Worm (Caenorhabditis elegans) whole organism, midembryonic: ENCODE data around the gene F59B1.2.

ENCODE experiments used
- T22C8.4 ChIP-seq: fragments of 200-800 bp; sonication (Bioruptor generic); IDR thresholded peaks from 2 replicates; pipeline ENCODE4 v1.3.6; 2022; ENCODE audit warnings: missing genetic modification characterization, missing compliant biosample characterization
- cog-1 ChIP-seq: sonication (generic microtip); optimal IDR thresholded peaks from 2 replicates; lab custom pipeline; 2016; ENCODE audit warnings: missing genetic modification characterization, missing compliant biosample characterization
- flt-1 ChIP-seq: fragments of 200-800 bp; sonication (Bioruptor generic); IDR thresholded peaks from 2 replicates; pipeline ENCODE4 v1.3.6; 2022; ENCODE audit warnings: missing genetic modification characterization, missing compliant biosample characterization
- klf-2 ChIP-seq: fragments of 200-800 bp; sonication (Bioruptor generic); conservative IDR thresholded peaks from 2 replicates; pipeline ENCODE4 v1.3.6; 2022; ENCODE audit warnings: missing genetic modification reagents, missing genetic modification characterization, missing compliant biosample characterization
- med-1 ChIP-seq: sonication (generic microtip); optimal IDR thresholded peaks from 2 replicates; lab custom pipeline; 2017; ENCODE audit warnings: missing genetic modification characterization, mild to moderate bottlenecking, missing compliant biosample characterization, antibody characterized with exemption, missing genetic modification reagents; ENCODE audit not compliant: insufficient read depth
- ref-1 ChIP-seq: fragments of 200-800 bp; sonication (Bioruptor generic); conservative IDR thresholded peaks from 2 replicates; pipeline ENCODE4 v1.3.6; 2022; ENCODE audit warnings: missing genetic modification reagents, missing genetic modification characterization, missing compliant biosample characterization
- tab-1 ChIP-seq: fragments of 200-800 bp; sonication (Bioruptor generic); IDR thresholded peaks from 2 replicates; pipeline ENCODE4 v1.3.6; 2022; ENCODE audit warnings: missing genetic modification characterization, missing compliant biosample characterization
- ztf-23 ChIP-seq: fragments of 200-800 bp; sonication (Bioruptor generic); IDR thresholded peaks from 2 replicates; pipeline ENCODE4 v1.3.6; 2022; ENCODE audit warnings: missing genetic modification reagents, missing genetic modification characterization, missing compliant biosample characterization
- ztf-29 ChIP-seq: fragments of 200-800 bp; sonication (Bioruptor generic); IDR thresholded peaks from 2 replicates; pipeline ENCODE4 v1.3.6; 2022; ENCODE audit warnings: missing genetic modification reagents, missing genetic modification characterization, missing compliant biosample characterization

F59B1.2 gene

DNA sequence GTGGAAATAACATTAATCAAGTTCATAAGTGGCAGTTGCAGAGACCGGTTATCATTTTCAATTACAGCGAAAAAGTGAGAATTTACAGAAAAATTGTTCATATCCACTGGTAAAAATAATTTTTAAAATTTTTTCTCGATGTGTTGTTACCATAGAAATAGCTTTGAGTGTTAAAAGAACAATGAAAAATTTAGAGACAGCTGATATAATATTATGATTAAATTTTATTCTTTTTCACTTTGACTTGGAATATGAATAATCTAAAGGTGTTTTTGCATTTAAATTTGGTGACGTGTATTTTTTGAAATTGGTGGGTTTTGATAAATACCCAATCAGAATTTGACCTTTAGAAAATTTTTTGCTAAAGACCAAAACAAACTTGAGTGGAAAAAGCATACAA, 1.6 kb upstream of the F59B1.2 start, which contains the start of gene F59B1.6:
Gene F59B1.6, minus strand, starts transcription at position 101 of the 400 bp plus-strand sequence.
- no peak for TF ChIP-seq med-1
- no peak for TF ChIP-seq ztf-29 (GFP tag; lab: Robert Waterston, UW)
- TF ChIP-seq ref-1 (GFP tag; lab: Robert Waterston, UW): no peak

DNA sequence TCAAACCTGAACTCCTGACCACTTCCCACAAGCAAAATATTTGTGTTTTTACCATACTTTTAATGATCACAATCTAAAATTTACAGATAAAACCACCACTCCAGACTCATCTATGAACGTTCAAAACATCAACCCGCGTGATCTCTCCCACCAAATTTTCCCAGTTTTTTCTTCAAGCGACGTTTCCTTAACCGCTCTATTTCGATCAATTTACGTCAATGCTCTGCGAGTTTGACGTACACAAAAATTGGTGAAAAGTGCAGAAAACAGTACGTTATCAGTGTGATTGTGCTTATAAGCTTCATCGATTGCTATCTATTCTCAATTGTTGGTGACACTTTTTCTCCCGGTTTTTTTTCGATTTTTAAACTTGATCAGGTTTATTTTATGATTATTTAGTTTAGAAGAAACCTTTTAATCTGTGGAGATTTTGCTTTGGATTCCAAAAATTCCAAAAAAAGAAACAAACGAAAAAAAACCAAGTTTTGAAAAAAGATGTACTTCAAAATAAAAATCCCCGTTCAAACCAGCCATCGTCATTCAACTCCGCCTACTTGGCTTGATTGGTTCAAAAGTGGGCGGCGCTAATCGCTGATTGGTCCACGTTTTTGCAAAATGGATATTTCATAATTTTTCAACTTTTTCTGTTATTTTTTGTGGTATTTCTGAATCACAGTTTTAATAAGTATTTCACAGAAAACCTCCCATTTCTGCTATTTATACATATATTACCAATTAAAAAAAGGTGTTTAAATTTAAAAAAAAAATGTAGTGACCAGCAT, 701 bp upstream of the F59B1.2 start:
- no peak for TF ChIP-seq flt-1 (GFP tag; lab: Robert Waterston, UW)

DNA sequence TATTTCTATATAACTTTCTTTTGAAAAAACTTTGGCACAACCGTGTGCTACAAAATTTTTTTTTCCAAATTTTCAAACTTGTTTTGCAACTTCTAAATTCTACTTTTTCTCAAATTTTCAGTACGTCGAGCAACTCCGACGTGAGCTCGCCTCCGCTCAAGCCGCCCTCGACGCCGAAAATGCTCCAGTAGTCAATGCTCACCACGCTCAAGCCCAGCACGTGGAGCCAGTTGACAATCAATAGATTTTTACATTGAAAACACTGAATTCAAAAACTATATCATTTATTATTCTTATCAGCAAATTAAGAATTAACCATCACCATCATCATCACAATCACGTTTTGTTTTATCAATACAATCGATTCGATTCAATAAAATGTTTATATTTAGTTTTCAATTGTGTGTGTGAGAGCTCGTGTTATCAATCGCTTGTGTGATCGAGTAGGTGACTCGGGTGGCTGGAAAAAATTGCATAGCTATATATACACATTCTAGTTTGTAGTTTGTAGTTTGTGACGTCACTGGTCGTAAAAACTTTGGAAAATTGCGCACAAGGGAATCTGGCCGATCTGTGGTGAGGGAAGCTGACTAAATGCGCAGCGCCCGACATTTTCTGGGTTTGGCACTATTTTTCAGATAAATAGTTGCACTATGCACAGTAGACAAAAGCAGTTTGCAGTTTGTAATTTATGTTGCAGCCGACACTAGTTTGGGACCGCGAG, 1.3 kb downstream of the F59B1.2 start:
- TF ChIP-seq T22C8.4 (GFP tag; lab: Robert Waterston, UW): no peak
- no peak for TF ChIP-seq flt-1 (GFP tag; lab: Robert Waterston, UW)
- TF ChIP-seq ref-1 (GFP tag; lab: Robert Waterston, UW): no peak
- TF ChIP-seq klf-2 (GFP tag; lab: Robert Waterston, UW): no peak
- TF ChIP-seq cog-1: no peak
- TF ChIP-seq tab-1 (GFP tag; lab: Robert Waterston, UW): no peak
- TF ChIP-seq med-1: no peak
- TF ChIP-seq ztf-23 (GFP tag; lab: Robert Waterston, UW): no peak
- no peak for TF ChIP-seq ztf-29 (GFP tag; lab: Robert Waterston, UW)

DNA sequence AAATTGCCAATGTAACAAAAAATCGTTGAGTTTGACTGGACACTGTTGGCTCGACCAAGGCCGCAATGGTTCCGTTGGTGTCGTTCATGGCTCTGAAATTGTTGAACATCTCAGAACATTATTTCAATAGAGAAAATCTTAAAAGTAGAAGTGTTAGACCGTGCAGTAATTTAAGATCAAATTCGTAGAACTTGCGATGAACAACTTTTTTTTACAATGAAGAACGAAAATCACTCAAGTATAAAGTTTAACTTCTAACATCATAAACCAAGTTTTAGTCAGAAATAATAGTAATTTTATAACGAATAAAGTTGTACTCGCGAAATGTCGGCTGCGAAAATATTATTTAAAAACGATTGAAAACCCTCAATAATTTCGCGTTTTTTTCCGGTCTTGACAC, 3.9 kb downstream of the F59B1.2 start, which contains the start of gene srx-41:
Gene srx-41, minus strand, starts transcription at position 101 of the 400 bp plus-strand sequence.
- TF ChIP-seq cog-1: no peak
- TF ChIP-seq klf-2 (GFP tag; lab: Robert Waterston, UW): no peak
- no peak for TF ChIP-seq tab-1 (GFP tag; lab: Robert Waterston, UW)
- no peak for TF ChIP-seq med-1

DNA sequence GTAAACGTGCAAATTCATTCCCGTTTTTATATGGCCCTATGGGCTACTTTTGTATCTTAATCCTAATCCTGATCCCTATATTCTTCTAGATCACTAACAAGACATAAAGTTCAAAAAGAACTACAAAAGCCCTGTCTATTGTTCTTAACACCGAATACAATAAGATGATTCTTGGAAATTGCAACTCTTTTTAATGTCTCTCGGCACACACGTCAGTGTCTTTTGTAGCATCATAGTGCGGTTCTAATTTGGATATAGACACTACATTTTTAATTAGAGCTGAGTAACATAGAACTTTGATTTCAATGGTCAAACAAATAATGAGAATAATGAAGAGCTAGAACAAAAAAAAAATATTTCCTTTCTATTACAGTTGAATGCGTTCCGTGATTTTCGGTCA, 6.7 kb downstream of the F59B1.2 start:
- no peak for TF ChIP-seq tab-1 (GFP tag; lab: Robert Waterston, UW)
- no peak for TF ChIP-seq ztf-23 (GFP tag; lab: Robert Waterston, UW)
- TF ChIP-seq med-1: no peak
- TF ChIP-seq ztf-29 (GFP tag; lab: Robert Waterston, UW): no peak
- TF ChIP-seq T22C8.4 (GFP tag; lab: Robert Waterston, UW): no peak
- no peak for TF ChIP-seq cog-1
- no peak for TF ChIP-seq flt-1 (GFP tag; lab: Robert Waterston, UW)

DNA sequence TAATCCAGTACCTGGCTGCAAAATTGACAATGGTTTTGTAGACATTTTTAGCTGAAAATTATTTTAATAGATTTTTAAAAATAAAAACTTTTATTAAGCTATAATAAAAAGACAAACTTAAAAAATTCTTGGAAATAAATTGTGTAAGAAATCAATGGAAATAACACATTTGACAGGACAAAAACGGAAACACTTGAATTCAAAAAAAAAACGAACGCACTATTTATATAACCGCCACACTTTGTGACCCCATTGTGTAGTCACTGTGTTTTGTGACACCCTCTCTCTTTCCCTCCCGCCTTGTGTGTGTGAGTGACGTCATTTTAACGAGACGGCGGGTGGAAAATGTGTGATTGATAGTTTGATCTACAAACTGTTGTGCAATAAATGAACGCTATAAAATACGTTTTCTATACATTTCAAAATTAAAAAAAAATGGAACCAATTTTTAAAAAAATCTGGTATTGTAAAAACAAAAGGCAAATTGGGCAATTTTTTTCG, 11.1 kb downstream of the F59B1.2 start, which contains the start of gene F59B1.8:
Gene F59B1.8, minus strand, starts transcription at position 51 of the 501 bp plus-strand sequence.
- TF ChIP-seq tab-1 (GFP tag; lab: Robert Waterston, UW): no peak
- TF ChIP-seq med-1: no peak
- TF ChIP-seq ztf-23 (GFP tag; lab: Robert Waterston, UW): no peak
- no peak for TF ChIP-seq cog-1
- TF ChIP-seq flt-1 (GFP tag; lab: Robert Waterston, UW): no peak
- no peak for TF ChIP-seq ref-1 (GFP tag; lab: Robert Waterston, UW)
- TF ChIP-seq ztf-29 (GFP tag; lab: Robert Waterston, UW): no peak
- TF ChIP-seq klf-2 (GFP tag; lab: Robert Waterston, UW): no peak
- no peak for TF ChIP-seq T22C8.4 (GFP tag; lab: Robert Waterston, UW)

DNA sequence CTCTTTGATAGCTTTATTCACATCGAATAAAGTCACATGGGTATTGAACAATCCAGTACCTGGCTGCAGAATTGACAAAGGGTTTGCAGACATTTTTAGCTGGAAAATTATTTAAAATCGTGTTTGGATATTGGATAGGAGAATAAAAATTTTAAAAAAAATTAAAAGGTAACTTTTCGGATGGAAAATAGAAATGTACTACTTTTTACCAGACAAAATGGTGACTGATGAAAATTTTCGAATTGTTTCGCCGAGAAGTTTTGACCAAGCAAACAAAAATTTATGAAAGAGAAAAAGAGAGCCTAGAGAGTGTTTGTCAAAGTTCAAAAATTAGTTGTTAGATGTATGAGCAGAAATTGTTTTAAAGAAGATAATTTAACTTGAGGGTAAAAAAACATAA, 14.7 kb downstream of the F59B1.2 start, which contains the start of gene F59B1.10:
Gene F59B1.10, minus strand, starts transcription at position 101 of the 400 bp plus-strand sequence.
- TF ChIP-seq ref-1 (GFP tag; lab: Robert Waterston, UW): no peak
- TF ChIP-seq ztf-23 (GFP tag; lab: Robert Waterston, UW): no peak
- TF ChIP-seq T22C8.4 (GFP tag; lab: Robert Waterston, UW): no peak
- TF ChIP-seq klf-2 (GFP tag; lab: Robert Waterston, UW): no peak
- no peak for TF ChIP-seq med-1
- TF ChIP-seq tab-1 (GFP tag; lab: Robert Waterston, UW): no peak
- no peak for TF ChIP-seq ztf-29 (GFP tag; lab: Robert Waterston, UW)
- TF ChIP-seq flt-1 (GFP tag; lab: Robert Waterston, UW): no peak

DNA sequence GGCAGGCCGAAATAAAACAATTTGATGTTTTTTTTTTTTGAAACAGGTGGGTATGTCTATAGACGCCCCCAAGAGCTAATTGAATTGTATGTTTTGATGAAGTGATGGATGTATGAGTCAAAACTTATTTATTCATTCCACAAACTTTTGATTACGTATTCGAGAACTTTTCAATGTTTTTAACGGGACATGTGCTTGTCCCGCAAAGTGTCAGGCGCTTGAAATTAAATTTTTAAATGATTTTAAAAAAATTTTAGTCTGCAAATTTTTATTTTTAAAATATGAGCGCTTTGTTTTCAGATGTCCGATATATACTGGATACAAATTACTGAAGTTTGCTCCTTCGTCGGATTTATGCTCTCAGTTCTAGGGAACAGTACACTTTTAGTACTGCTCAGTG, 16.3 kb downstream of the F59B1.2 start, which contains the start of gene str-114:
Gene str-114, plus strand, starts transcription at position 301 of the 400 bp plus-strand sequence.
- TF ChIP-seq med-1 (no peak), ztf-23 (GFP tag; lab: Robert Waterston, UW) (no peak), ztf-29 (GFP tag; lab: Robert Waterston, UW) (no peak), cog-1 (no peak), ref-1 (GFP tag; lab: Robert Waterston, UW) (no peak), klf-2 (GFP tag; lab: Robert Waterston, UW) (no peak), tab-1 (GFP tag; lab: Robert Waterston, UW) (no peak), flt-1 (GFP tag; lab: Robert Waterston, UW) (no peak), T22C8.4 (GFP tag; lab: Robert Waterston, UW) (no peak)

DNA sequence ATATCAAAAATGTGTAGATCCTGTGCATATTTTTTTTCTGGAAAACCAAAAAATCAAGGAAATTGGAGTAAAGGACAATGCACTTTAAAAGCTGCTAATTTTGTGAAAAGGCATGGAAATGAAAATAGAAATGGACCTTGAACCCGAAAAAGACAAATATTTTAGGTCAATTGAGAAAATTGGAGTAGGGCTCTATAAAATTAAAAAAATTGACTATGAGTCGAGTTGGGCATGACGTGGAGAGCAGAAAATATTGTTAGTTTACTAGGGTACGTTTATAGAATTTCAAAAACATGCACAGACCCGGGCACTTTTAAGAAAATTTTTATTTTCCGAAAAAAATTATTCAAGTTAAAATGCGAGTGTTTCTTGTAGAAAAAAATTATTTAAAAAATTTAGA, 26.3 kb downstream of the F59B1.2 start, which contains the start of gene acr-23:
Gene acr-23, minus strand, starts transcription at position 101 of the 400 bp plus-strand sequence.
- TF ChIP-seq klf-2 (GFP tag; lab: Robert Waterston, UW) (no peak), cog-1 (no peak), tab-1 (GFP tag; lab: Robert Waterston, UW) (no peak), T22C8.4 (GFP tag; lab: Robert Waterston, UW) (no peak), flt-1 (GFP tag; lab: Robert Waterston, UW) (no peak), ref-1 (GFP tag; lab: Robert Waterston, UW) (no peak)
